Worm (Caenorhabditis elegans): ENCODE data around the gene F18A11.5.
"Not testable (repeated sequence)": the region's sequence is repeated elsewhere in the genome, so short reads cannot be mapped to it uniquely, and the experiment has no call there.

F18A11.5 gene

DNA sequence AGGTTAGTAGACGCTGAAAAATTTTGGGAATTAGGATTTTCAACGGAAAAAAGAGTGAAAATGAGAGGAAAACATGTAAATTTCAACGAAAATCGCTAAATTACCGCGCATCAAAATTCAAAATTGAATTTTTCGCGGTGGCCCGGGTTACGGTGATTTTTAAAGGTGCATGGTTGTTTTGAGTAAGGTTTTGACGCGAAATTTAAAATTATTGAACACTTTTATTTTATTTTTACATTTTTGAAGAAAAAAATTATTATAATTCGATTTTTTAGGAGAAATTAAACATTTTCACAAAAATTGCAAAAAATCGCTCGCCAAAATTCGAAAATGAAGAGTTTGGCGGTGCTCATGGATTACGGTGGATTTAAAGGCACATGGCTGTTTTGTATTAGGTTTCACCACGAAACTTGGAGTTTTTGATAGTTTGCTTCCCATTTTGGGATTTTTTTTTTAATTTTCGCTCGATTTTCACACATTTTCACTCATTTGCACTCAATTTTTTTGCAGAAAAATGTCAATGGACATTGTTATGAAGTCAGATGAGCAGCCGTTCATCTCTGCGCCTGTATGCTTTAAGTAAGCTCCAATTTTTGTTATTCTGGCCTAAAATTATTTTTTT lies 29.5 kb upstream of the F18A11.5 start, which contains the start of gene puf-6:
Gene puf-6, minus strand, starts transcription at position 13 of the 622 bp plus-strand sequence.
- TF ChIP-seq ham-2 (GFP tag; optimal IDR thresholded peaks at IDR 0.05); blmp-1 (tag; optimal IDR thresholded peaks at IDR 0.05); M03D4.4 (tag; optimal IDR thresholded peaks at IDR 0.05): not testable (repeated sequence)

DNA sequence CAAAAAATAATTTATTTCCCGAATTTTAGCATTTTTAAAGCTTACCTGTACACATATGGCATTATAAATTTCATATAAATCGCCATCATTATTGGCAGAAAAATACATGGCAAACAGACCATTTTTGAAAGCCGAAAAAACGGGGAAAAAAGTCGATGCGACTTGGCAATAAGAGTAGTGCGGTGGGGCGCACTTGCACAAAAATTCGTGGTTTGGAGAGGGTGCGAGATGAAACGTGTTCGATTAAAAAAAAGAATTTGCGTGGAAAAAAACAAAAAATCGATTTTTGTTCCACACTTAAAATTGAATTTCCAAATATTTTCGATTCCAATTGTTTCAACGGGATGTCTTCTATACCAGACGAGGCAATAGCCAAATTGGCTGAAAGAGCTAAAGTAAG lies 22.6 kb upstream of the F18A11.5 start, which contains the start of gene F18A11.3:
Gene F18A11.3, minus strand, starts transcription at position 125 of the 400 bp plus-strand sequence.
- TF ChIP-seq ces-1 (GFP tag; optimal IDR thresholded peaks at IDR 0.05) (peak; percentile 2), lsy-2 (tag; optimal IDR thresholded peaks at IDR 0.05) (peak; percentile 16), ceh-43 (GFP tag; optimal IDR thresholded peaks at IDR 0.05) (no peak), mep-1 (tag; optimal IDR thresholded peaks at IDR 0.05) (peak; percentile 42), unc-62 (GFP tag; optimal IDR thresholded peaks at IDR 0.05) (no peak)

DNA sequence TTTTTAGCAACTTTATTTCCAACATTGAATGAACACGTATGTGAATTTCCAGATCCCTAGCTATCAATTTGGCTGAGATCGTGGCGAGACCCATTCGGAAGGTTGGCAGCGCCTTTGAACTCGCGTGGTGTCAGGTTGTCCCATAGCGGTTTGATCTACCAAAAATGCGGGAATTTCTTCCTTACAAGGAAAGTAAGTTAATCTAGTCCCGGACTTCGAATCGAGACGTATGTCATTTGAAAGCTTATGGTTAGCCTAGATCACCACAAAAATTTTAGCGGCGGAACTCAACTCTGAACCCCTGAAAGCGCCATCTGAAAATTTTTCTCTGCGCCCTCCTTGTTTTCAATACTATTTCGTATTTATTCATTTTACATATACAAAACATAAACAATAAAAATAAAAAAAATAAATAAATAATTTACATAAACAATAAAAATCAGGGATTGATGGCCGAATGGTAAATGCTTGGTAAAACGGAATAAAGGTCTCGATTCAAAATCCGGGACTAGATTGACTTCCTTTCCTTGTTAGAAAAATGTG lies 17.6 kb upstream of the F18A11.5 start, which contains the start of gene F18A11.2:
Gene F18A11.2, plus strand, starts transcription at position 51 of the 543 bp plus-strand sequence.
- TF ChIP-seq sem-2 (GFP tag; optimal IDR thresholded peaks at IDR 0.05); unc-120 (tag; optimal IDR thresholded peaks at IDR 0.05; ENCODE audit: poor library complexity, severe bottlenecking); ceh-83 (GFP tag; optimal IDR thresholded peaks at IDR 0.05): not testable (repeated sequence)

DNA sequence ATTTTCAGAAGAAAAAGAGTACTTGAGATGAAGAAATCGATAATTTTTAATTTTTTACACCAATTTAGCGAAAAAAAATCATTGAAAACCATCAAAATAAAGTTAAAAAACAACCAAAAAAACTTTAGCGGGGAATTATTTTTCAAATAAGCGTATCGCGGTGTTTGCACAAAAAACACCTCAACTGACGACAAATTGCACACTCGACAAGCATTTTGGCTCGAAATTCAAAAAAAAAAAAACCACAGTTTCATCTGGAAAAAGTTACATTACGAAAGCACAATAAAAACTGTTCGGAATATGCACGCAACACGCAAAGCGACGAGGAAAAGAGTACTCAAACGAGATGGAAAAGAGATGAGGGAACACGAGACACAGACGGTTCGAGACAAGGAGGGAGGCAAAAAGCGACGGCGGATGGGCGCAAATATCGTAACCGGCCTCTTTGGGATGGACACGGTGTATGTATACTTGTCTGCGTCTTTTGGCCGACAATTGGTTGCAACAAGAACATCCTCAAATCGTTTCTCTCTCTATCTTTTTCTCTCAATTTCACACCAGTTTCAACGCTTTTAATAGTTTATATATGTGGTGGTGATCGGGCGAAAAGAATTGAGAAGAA lies 16.6 kb upstream of the F18A11.5 start:
- TF ChIP-seq nhr-28 (tag; optimal IDR thresholded peaks at IDR 0.05) (no peak), nhr-237 (tag; optimal IDR thresholded peaks at IDR 0.05) (peak; percentile 37), lin-13 (tag; optimal IDR thresholded peaks at IDR 0.05) (peak; percentile 53), mep-1 (tag; optimal IDR thresholded peaks at IDR 0.05) (peak; percentile 40), unc-62 (GFP tag; optimal IDR thresholded peaks at IDR 0.05) (peak; percentile 4), unc-120 (tag; optimal IDR thresholded peaks at IDR 0.05; ENCODE audit: poor library complexity, severe bottlenecking) (peak; percentile 65), flh-1 (GFP tag; optimal IDR thresholded peaks at IDR 0.05) (no peak), nhr-76 (tag; optimal IDR thresholded peaks at IDR 0.05) (no peak), pha-4 (tag; optimal IDR thresholded peaks at IDR 0.05) (peak; percentile 39), elt-1 (tag; optimal IDR thresholded peaks at IDR 0.05; ENCODE audit: borderline replicate concordance, insufficient read depth) (peak; percentile 20), sptf-1 (tag; optimal IDR thresholded peaks at IDR 0.05) (no peak), mab-5 (tag; optimal IDR thresholded peaks at IDR 0.05) (peak; percentile 33), ces-1 (GFP tag; optimal IDR thresholded peaks at IDR 0.05) (peak; percentile 18), ham-2 (GFP tag; optimal IDR thresholded peaks at IDR 0.05) (peak; percentile 3), unc-39 (tag; optimal IDR thresholded peaks at IDR 0.05) (no peak), snpc-4 (tag; optimal IDR thresholded peaks at IDR 0.05) (no peak), lsy-2 (tag; optimal IDR thresholded peaks at IDR 0.05) (peak; percentile 31), ceh-83 (GFP tag; optimal IDR thresholded peaks at IDR 0.05) (no peak)

DNA sequence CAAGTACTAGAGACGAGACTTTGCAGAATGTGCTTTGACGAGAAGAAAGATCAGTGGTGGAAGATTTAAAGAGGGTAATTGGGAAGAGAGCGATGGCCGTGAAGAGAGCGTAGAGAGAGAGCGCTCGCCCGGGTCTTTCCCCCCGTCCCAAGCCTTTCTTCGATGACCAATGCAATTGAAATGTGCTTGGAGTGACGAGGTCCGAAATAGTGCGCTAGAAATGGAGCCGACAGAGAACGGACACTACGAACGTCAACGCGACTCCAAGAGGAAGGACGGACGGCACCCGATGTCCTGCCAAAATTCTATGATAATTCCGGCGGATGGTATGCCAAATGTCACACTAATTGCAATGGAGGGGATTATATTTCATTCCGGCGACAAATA lies 16.0 kb upstream of the F18A11.5 start:
- TF ChIP-seq unc-120 (tag; optimal IDR thresholded peaks at IDR 0.05; ENCODE audit: poor library complexity, severe bottlenecking) = peak; percentile 36
- TF ChIP-seq ceh-83 (GFP tag; optimal IDR thresholded peaks at IDR 0.05) = no peak
- no peak for TF ChIP-seq elt-3 (tag; optimal IDR thresholded peaks at IDR 0.05)
- TF ChIP-seq zip-8 (tag; optimal IDR thresholded peaks at IDR 0.05) = no peak
- no peak for TF ChIP-seq flh-1 (GFP tag; optimal IDR thresholded peaks at IDR 0.05)
- no peak for TF ChIP-seq nhr-237 (tag; optimal IDR thresholded peaks at IDR 0.05)
- TF ChIP-seq bed-3 (GFP tag; optimal IDR thresholded peaks at IDR 0.05) = no peak
- peak; percentile 24 for TF ChIP-seq hlh-1 (tag; optimal IDR thresholded peaks at IDR 0.05)
- no peak for TF ChIP-seq nhr-76 (tag; optimal IDR thresholded peaks at IDR 0.05)
- TF ChIP-seq lin-32 (GFP tag; optimal IDR thresholded peaks at IDR 0.05) = no peak
- no peak for TF ChIP-seq sem-2 (GFP tag; optimal IDR thresholded peaks at IDR 0.05)
- no peak for TF ChIP-seq ceh-43 (GFP tag; optimal IDR thresholded peaks at IDR 0.05)
- peak; percentile 53 for TF ChIP-seq cnd-1 (tag; optimal IDR thresholded peaks at IDR 0.05)
- no peak for TF ChIP-seq ceh-39 (tag; optimal IDR thresholded peaks at IDR 0.05)
- no peak for TF ChIP-seq lsy-2 (tag; optimal IDR thresholded peaks at IDR 0.05)
- no peak for TF ChIP-seq lin-13 (tag; optimal IDR thresholded peaks at IDR 0.05)
- no peak for TF ChIP-seq mls-2 (tag; optimal IDR thresholded peaks at IDR 0.05)
- TF ChIP-seq ham-2 (GFP tag; optimal IDR thresholded peaks at IDR 0.05) = peak; percentile 9
- TF ChIP-seq ces-1 (GFP tag; optimal IDR thresholded peaks at IDR 0.05) = peak; percentile 33
- TF ChIP-seq pha-4 (tag; optimal IDR thresholded peaks at IDR 0.05) = no peak
- TF ChIP-seq sptf-1 (tag; optimal IDR thresholded peaks at IDR 0.05) = peak; percentile 21
- TF ChIP-seq nhr-28 (tag; optimal IDR thresholded peaks at IDR 0.05) = no peak
- TF ChIP-seq elt-1 (tag; optimal IDR thresholded peaks at IDR 0.05; ENCODE audit: borderline replicate concordance, insufficient read depth) = no peak
- TF ChIP-seq mab-5 (tag; optimal IDR thresholded peaks at IDR 0.05) = no peak
- TF ChIP-seq tbx-8 (GFP tag; optimal IDR thresholded peaks at IDR 0.05) = no peak
- no peak for TF ChIP-seq mep-1 (tag; optimal IDR thresholded peaks at IDR 0.05)
- no peak for TF ChIP-seq nhr-12 (tag; optimal IDR thresholded peaks at IDR 0.05)
- TF ChIP-seq blmp-1 (tag; optimal IDR thresholded peaks at IDR 0.05) = no peak
- TF ChIP-seq unc-62 (GFP tag; optimal IDR thresholded peaks at IDR 0.05) = peak; percentile 35
- TF ChIP-seq M03D4.4 (tag; optimal IDR thresholded peaks at IDR 0.05) = no peak
- TF ChIP-seq nhr-2 (tag; optimal IDR thresholded peaks at IDR 0.05) = no peak
- no peak for TF ChIP-seq drap-1 (GFP tag; optimal IDR thresholded peaks at IDR 0.05)
- no peak for TF ChIP-seq unc-39 (tag; optimal IDR thresholded peaks at IDR 0.05)
- TF ChIP-seq ztf-11 (tag; optimal IDR thresholded peaks at IDR 0.05) = no peak

Measured in whole organism, mixed stage, embryonic.